Worm (Caenorhabditis elegans): ENCODE measurements around the gene Y51H4A.935.
"Not testable (repeated sequence)": the region's sequence is repeated elsewhere in the genome, so short reads cannot be mapped to it uniquely, and the experiment has no call there.

DNA sequence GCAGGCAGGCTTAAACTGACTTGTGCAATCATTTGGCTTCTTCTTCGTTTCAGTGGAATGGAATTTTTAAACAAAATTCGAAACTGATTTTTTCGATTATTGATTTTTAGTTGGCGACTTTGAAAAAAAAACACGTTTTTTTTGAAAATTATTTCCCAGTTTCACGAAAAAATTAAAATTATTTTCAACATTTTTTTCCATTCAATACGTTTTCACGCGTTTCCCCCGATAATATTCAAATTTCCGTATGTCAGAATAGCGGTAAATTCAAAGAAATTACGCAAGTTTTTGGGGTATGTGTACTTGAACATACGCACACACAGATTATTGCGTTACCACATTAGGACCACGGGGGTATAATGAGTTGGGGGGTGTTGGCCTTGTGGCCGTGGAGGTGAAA is at the start of gene Y51H4A.935:
- TF ChIP-seq dao-5, him-1 (tag; optimal IDR thresholded peaks at IDR 0.05): not testable (repeated sequence)

All from whole organism, L4/young adult.